Fruit fly (Drosophila melanogaster): ENCODE results near the gene dmt.

Gene dmt

dm6 chr3R:9700513-9700912 is 10.4 kb upstream of the dmt start (continued):
- no peak for TF ChIP-seq tll (GFP tag; optimal IDR thresholded peaks at IDR 0.05)
- no peak for TF ChIP-seq YL-1 (GFP tag; optimal IDR thresholded peaks at IDR 0.05)
- no peak for TF ChIP-seq CG17359 (tag; optimal IDR thresholded peaks at IDR 0.05)

DNA sequence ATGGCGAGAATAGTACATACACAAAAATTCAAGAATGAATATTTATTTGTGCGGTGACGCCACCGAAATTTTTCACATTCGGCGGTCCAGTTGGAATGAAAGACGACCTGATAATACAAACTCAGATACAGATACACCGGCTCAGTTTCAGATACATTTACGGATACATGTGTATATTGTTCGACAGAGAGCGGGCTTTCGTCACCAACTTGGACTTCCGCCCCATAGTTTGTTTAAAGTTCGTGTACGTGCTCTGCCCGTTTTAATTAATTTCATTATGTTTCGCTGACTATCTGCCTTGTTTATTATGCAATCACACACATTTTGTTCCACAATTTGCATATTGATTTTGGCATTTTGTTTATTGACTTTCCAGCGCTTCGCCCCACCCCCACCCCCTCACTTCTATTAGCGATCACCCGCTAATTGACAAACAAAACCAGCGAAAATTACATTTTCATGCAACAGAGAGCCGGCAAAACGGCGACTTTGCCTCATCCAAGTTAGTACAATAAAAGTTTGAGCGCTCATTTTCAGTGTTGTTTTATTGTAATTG is 9.7 kb upstream of the dmt start:
- TF ChIP-seq bab2 (GFP tag; optimal IDR thresholded peaks at IDR 0.05) (peak; percentile 32), Asciz (GFP tag; optimal IDR thresholded peaks at IDR 0.05) (peak; percentile 58), fd3F (GFP tag; optimal IDR thresholded peaks at IDR 0.05) (peak; percentile 51), caup (GFP tag; optimal IDR thresholded peaks at IDR 0.05; ENCODE audit: severe bottlenecking) (peak; percentile 73), CG3163 (GFP tag; optimal IDR thresholded peaks at IDR 0.05) (peak; percentile 49), sima (GFP tag; optimal IDR thresholded peaks at IDR 0.05) (no peak), ATbp (GFP tag; optimal IDR thresholded peaks at IDR 0.05) (peak; percentile 36), CG1233 (GFP tag; optimal IDR thresholded peaks at IDR 0.05) (peak; percentile 51), Med (GFP tag) (peak; percentile 80), ken (GFP tag; IDR thresholded peaks at IDR 0.05) (no peak), trh (GFP tag; optimal IDR thresholded peaks at IDR 0.05) (no peak), CG4730 (GFP tag; IDR thresholded peaks at IDR 0.05) (no peak), lab (GFP tag; optimal IDR thresholded peaks at IDR 0.05) (peak; percentile 57), CG11695 (GFP tag; IDR thresholded peaks at IDR 0.05) (no peak), CG17912 (GFP tag; optimal IDR thresholded peaks at IDR 0.05) (peak; percentile 15), ase (GFP tag; IDR thresholded peaks at IDR 0.05) (no peak), CG10565 (GFP tag; optimal IDR thresholded peaks at IDR 0.05) (no peak), sqz (GFP tag; optimal IDR thresholded peaks at IDR 0.05) (peak; percentile 1), CG1603 (tag; optimal IDR thresholded peaks at IDR 0.05) (peak; percentile 13), CG6765 (GFP tag; optimal IDR thresholded peaks at IDR 0.05) (peak; percentile 48), CG1647 (GFP tag; optimal IDR thresholded peaks at IDR 0.05) (peak; percentile 33), CG2875 (GFP tag; optimal IDR thresholded peaks at IDR 0.05) (peak; percentile 4), ara (GFP tag; IDR thresholded peaks at IDR 0.05) (no peak), CG6254 (GFP tag; optimal IDR thresholded peaks at IDR 0.05) (no peak), ap (GFP tag; IDR thresholded peaks at IDR 0.05) (no peak), gcm2 (GFP tag; optimal IDR thresholded peaks at IDR 0.05) (no peak), CG3281 (GFP tag; optimal IDR thresholded peaks at IDR 0.05) (peak; percentile 59), luna (GFP tag; optimal IDR thresholded peaks at IDR 0.05) (peak; percentile 34), Eip74EF (GFP tag; optimal IDR thresholded peaks at IDR 0.05) (peak in 1 of 2 experiments; percentile 51), corto (GFP tag; optimal IDR thresholded peaks at IDR 0.05) (no peak), CG13296 (GFP tag; optimal IDR thresholded peaks at IDR 0.05) (peak; percentile 66), croc (GFP tag; conservative IDR thresholded peaks at IDR 0.05) (no peak), Rx (GFP tag; IDR thresholded peaks at IDR 0.05) (no peak), CG34376 (GFP tag; optimal IDR thresholded peaks at IDR 0.05) (peak; percentile 34), Nf-YA (GFP tag; IDR thresholded peaks at IDR 0.05) (no peak), shn (GFP tag; optimal IDR thresholded peaks at IDR 0.05) (peak; percentile 2), Dip3 (GFP tag; optimal IDR thresholded peaks at IDR 0.05) (peak; percentile 15), Hsf (GFP tag; optimal IDR thresholded peaks at IDR 0.05) (no peak), pb (GFP tag; optimal IDR thresholded peaks at IDR 0.05) (peak; percentile 9), Pdp1 (GFP tag; optimal IDR thresholded peaks at IDR 0.05) (peak; percentile 8 to 91), gem (tag; optimal IDR thresholded peaks at IDR 0.05) (peak; percentile 36), stc (GFP tag; IDR thresholded peaks at IDR 0.05) (no peak), zf30C (GFP tag; optimal IDR thresholded peaks at IDR 0.05) (no peak), CG10543 (GFP tag; optimal IDR thresholded peaks at IDR 0.05) (peak; percentile 61), eyg (GFP tag; optimal IDR thresholded peaks at IDR 0.05) (peak; percentile 28)
